Worm (Caenorhabditis elegans) whole organism, mixed stage, embryonic: ENCODE results near the gene npp-24.

Experiments used
- blmp-1 ChIP-seq: fragments of 150-350 bp; optimal IDR thresholded peaks from 2 replicates; lab custom pipeline; 2014; ENCODE audit warnings: missing biosample characterization, missing genetic modification characterization
- elt-3 ChIP-seq: fragments of 150-350 bp; optimal IDR thresholded peaks from 2 replicates; lab custom pipeline; 2014; ENCODE audit warnings: missing biosample characterization, missing genetic modification characterization
- flh-1 ChIP-seq: fragments of 200-800 bp; sonication (Bioruptor generic); optimal IDR thresholded peaks from 2 replicates; lab custom pipeline; 2018; ENCODE audit warnings: mild to moderate bottlenecking, missing genetic modification characterization, moderate library complexity, missing compliant biosample characterization
- hlh-1 ChIP-seq: fragments of 150-350 bp; optimal IDR thresholded peaks from 2 replicates; lab custom pipeline; 2014; ENCODE audit warnings: missing biosample characterization, missing genetic modification reagents, missing genetic modification characterization
- lin-13 ChIP-seq: fragments of 150-350 bp; optimal IDR thresholded peaks from 2 replicates; lab custom pipeline; 2014; ENCODE audit warnings: missing biosample characterization, missing genetic modification characterization
- lsy-2 ChIP-seq: fragments of 150-350 bp; optimal IDR thresholded peaks from 2 replicates; lab custom pipeline; 2014; ENCODE audit warnings: missing biosample characterization, missing genetic modification characterization
- mab-5 ChIP-seq: fragments of 150-350 bp; optimal IDR thresholded peaks from 2 replicates; lab custom pipeline; 2014; ENCODE audit warnings: missing biosample characterization, missing genetic modification characterization
- mep-1 ChIP-seq: fragments of 150-350 bp; optimal IDR thresholded peaks from 2 replicates; lab custom pipeline; 2017; ENCODE audit warnings: missing biosample characterization, missing genetic modification reagents, missing genetic modification characterization, inconsistent platforms
- nhr-12 ChIP-seq: fragments of 150-350 bp; optimal IDR thresholded peaks from 2 replicates; lab custom pipeline; 2014; ENCODE audit warnings: missing biosample characterization, missing genetic modification characterization
- nhr-2 ChIP-seq: fragments of 150-350 bp; optimal IDR thresholded peaks from 2 replicates; lab custom pipeline; 2014; ENCODE audit warnings: missing biosample characterization, missing genetic modification characterization
- nhr-28 ChIP-seq: fragments of 150-350 bp; optimal IDR thresholded peaks from 2 replicates; lab custom pipeline; 2014; ENCODE audit warnings: missing biosample characterization, missing genetic modification characterization
- nhr-76 ChIP-seq: sonication (generic microtip); optimal IDR thresholded peaks from 2 replicates; lab custom pipeline; 2017; ENCODE audit warnings: missing biosample characterization, missing genetic modification characterization
- pha-4 ChIP-seq: fragments of 150-350 bp; optimal IDR thresholded peaks from 2 replicates; lab custom pipeline; 2018; ENCODE audit warnings: missing biosample characterization, missing genetic modification reagents, missing genetic modification characterization
- unc-39 ChIP-seq: fragments of 150-350 bp; optimal IDR thresholded peaks from 2 replicates; lab custom pipeline; 2014; ENCODE audit warnings: missing biosample characterization, missing genetic modification characterization

DNA sequence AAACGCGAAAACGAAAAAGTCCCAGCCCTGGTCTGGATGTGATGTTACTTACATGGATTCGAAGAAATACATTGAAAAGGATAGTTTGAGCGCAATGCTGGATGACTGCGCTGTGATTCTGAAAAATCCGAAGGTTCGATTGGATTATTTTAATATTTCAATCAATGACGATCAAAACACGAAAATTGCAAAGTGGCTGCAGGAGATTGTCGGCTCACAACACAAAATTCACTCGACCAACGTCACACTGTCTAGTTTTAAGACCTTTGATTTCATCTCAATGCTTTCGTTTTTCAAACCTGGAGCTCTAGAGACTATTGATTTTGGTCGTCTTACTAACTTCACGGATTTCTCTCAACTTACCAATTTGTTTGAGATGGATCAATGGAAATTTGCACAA, 45.8 kb downstream of the npp-24 start, which contains the start of gene C17C3.5:
- TF ChIP-seq blmp-1 (tag; lab: Kevin White, UChicago) = no peak
- no peak for TF ChIP-seq mep-1 (tag; lab: Kevin White, UChicago)
- no peak for TF ChIP-seq flh-1 (GFP tag; lab: Kevin White, UChicago)
- TF ChIP-seq elt-3 (tag; lab: Kevin White, UChicago) = no peak
- TF ChIP-seq unc-39 (tag; lab: Kevin White, UChicago) = no peak
- TF ChIP-seq lin-13 (tag; lab: Kevin White, UChicago) = no peak
- TF ChIP-seq nhr-28 (tag; lab: Kevin White, UChicago) = no peak
- no peak for TF ChIP-seq nhr-12 (tag; lab: Kevin White, UChicago)
- no peak for TF ChIP-seq pha-4 (tag; lab: Kevin White, UChicago)
- TF ChIP-seq mab-5 (tag; lab: Kevin White, UChicago) = no peak
- TF ChIP-seq nhr-2 (tag; lab: Kevin White, UChicago) = no peak
- no peak for TF ChIP-seq nhr-76 (tag; lab: Kevin White, UChicago)
- no peak for TF ChIP-seq lsy-2 (tag; lab: Kevin White, UChicago)
- no peak for TF ChIP-seq hlh-1
